Worm (Caenorhabditis elegans): ENCODE measurements around the gene dpy-23.

dpy-23 gene

DNA sequence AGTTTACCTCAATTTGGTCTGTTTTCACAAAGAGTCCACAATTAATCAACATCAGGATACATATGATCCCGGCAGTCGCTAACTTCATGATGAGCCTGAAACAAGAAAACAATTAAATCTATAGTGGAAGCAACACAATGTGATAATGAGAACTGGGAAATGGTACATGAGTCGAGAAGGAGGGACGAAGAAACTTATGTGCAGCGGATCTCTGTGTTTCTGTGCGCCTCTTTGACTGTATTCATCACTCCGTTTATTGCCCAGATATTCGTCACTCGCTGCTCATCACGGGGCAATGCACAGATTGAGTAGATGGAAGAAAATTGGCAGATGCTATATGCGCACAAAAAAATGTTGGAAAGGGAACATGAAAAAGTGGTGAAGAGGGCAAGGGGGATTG, 22.9 kb upstream of the dpy-23 start, which contains the start of gene R160.3:
TSS of gene R160.3 (minus strand) at position 101 of the 400 bp plus-strand sequence.
- TF ChIP-seq dmd-4 (tag; optimal IDR thresholded peaks at IDR 0.05; ENCODE audit: borderline replicate concordance), result no peak
- TF ChIP-seq ceh-24 (tag; optimal IDR thresholded peaks at IDR 0.05), result no peak
- TF ChIP-seq sdc-2 (tag; optimal IDR thresholded peaks at IDR 0.05), result no peak
- TF ChIP-seq ttx-3 (tag; optimal IDR thresholded peaks at IDR 0.05), result no peak
- TF ChIP-seq mec-3 (tag; optimal IDR thresholded peaks at IDR 0.05; ENCODE audit: borderline replicate concordance), result no peak
- no peak for TF ChIP-seq C38D4.7 (GFP tag; optimal IDR thresholded peaks at IDR 0.05)

DNA sequence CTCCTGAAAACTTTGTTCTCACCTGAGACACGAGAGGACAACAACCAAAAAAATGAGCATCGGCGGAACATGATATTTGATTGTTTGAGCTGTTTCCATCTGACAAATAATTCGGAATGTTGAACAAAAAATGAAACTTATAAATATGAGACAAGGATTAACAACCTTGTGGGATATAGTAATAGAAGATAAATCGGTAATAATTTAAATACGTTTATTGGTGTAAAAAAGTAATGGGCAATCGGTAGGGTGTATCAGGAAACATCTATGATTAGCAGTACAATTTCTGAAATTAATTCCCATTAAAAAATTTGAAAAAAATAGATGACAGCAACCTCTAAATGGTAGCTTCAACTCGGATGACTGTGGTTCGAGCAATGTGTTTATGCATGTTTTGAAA, 21.7 kb upstream of the dpy-23 start, which contains the start of gene R160.10:
TSS of gene R160.10 (minus strand) at position 101 of the 400 bp plus-strand sequence.
- TF ChIP-seq che-1 (tag; optimal IDR thresholded peaks at IDR 0.05) (no peak), ceh-18 (tag; optimal IDR thresholded peaks at IDR 0.05) (no peak), ceh-6 (GFP tag; optimal IDR thresholded peaks at IDR 0.05) (no peak), hlh-13 (GFP tag; optimal IDR thresholded peaks at IDR 0.05) (no peak), ceh-48 (tag; optimal IDR thresholded peaks at IDR 0.05) (no peak), nhr-232 (tag; optimal IDR thresholded peaks at IDR 0.05) (no peak), unc-3 (GFP tag; conservative IDR thresholded peaks at IDR 0.05) (no peak), unc-3 (tag; optimal IDR thresholded peaks at IDR 0.05) (no peak), fax-1 (tag; optimal IDR thresholded peaks at IDR 0.05) (no peak), elt-2 (tag; optimal IDR thresholded peaks at IDR 0.05) (no peak), odd-2 (tag; optimal IDR thresholded peaks at IDR 0.05) (no peak), sdc-2 (tag; optimal IDR thresholded peaks at IDR 0.05) (no peak), pros-1 (tag; optimal IDR thresholded peaks at IDR 0.05) (no peak), unc-55 (GFP tag; optimal IDR thresholded peaks at IDR 0.05) (no peak)

DNA sequence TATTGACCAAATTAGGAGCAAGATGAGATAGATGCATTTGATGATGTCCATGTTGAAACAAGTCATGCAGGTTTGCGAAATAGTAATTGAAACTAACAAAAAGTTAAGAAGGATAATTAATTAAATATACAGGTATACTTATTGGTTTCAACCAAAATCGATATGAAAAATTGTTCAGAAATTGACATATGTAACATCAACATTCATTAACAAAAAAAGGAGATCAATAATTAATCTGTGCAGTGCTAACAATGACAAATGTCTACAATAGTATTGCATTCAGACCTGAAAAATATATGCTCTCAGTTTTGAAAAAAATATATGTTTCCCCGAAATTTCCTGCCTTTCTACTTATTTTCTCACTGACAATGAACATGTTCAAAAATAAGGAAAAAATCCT, 20.4 kb upstream of the dpy-23 start, which contains the start of gene R160.4:
TSS of gene R160.4 (minus strand) at position 101 of the 400 bp plus-strand sequence.
- no peak for TF ChIP-seq ama-1 (optimal IDR thresholded peaks at IDR 0.05)
- TF ChIP-seq ceh-24 (tag; optimal IDR thresholded peaks at IDR 0.05), result no peak
- TF ChIP-seq sox-2 (GFP tag; IDR thresholded peaks at IDR 0.05), result no peak
- TF ChIP-seq ets-4 (tag; optimal IDR thresholded peaks at IDR 0.05), result no peak
- TF ChIP-seq ceh-30 (tag; optimal IDR thresholded peaks at IDR 0.05), result no peak
- TF ChIP-seq gmeb-2 (tag; optimal IDR thresholded peaks at IDR 0.05), result no peak
- TF ChIP-seq hlh-13 (GFP tag; optimal IDR thresholded peaks at IDR 0.05), result no peak

DNA sequence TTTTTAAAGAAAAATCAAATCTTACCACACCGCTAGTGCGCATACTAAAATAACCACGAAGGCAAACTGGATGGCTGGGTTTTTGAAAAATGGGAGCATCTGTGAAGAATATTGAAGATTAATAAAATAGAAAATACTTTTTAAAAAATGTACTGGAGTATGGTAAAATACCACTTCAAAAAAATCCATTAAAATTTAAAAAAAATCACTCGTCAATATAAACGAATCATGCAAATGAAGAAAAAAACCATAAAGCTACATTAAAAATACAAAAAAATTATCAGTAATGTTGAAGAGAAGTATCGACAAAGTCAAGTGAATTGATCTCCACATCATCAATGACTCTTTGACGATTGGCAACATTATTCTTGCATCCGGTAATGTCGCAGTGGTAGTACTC, 18.4 kb upstream of the dpy-23 start, which contains the start of gene R160.5:
TSS of gene R160.5 (minus strand) at position 101 of the 400 bp plus-strand sequence.
- no peak for TF ChIP-seq npax-4 (tag; optimal IDR thresholded peaks at IDR 0.05)
- TF ChIP-seq ceh-24 (tag; optimal IDR thresholded peaks at IDR 0.05), result no peak
- TF ChIP-seq C08G9.2 (tag; optimal IDR thresholded peaks at IDR 0.05), result no peak
- no peak for TF ChIP-seq ref-2 (tag; optimal IDR thresholded peaks at IDR 0.05)
- TF ChIP-seq hlh-30 (tag; optimal IDR thresholded peaks at IDR 0.05; ENCODE audit: insufficient read depth), result no peak
- TF ChIP-seq nfya-1 (tag; optimal IDR thresholded peaks at IDR 0.05), result no peak
- TF ChIP-seq Y22D7AL.16 (tag; optimal IDR thresholded peaks at IDR 0.05), result no peak
- no peak for TF ChIP-seq rnt-1 (tag; optimal IDR thresholded peaks at IDR 0.05)
- TF ChIP-seq eyg-1 (tag; optimal IDR thresholded peaks at IDR 0.05), result no peak
- no peak for TF ChIP-seq ttx-3 (tag; optimal IDR thresholded peaks at IDR 0.05)
- TF ChIP-seq K02D7.2 (tag; optimal IDR thresholded peaks at IDR 0.05), result no peak
- TF ChIP-seq fax-1 (tag; optimal IDR thresholded peaks at IDR 0.05), result no peak
- no peak for TF ChIP-seq tbx-7 (tag; optimal IDR thresholded peaks at IDR 0.05)
- no peak for TF ChIP-seq odd-2 (tag; optimal IDR thresholded peaks at IDR 0.05)

DNA sequence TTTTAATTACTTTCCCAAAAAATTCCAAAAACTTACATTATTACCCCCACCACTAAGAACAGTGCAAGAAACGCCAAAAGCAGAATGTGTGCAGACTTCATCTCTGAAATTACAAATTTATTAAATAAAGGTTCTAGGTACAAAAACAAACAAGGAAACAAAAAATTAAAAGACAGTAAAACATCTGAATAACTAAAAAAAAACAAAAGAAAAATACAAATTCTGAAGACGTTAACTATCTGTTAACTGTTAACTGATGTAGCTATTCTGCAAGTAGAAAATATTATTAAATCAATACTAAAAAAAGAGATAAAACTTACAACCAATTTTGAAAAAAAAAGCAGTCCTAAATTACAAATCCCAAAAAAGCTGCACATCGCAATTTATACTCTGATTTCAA, 17.7 kb upstream of the dpy-23 start, which contains the start of gene R160.13:
TSS of gene R160.13 (minus strand) at position 101 of the 400 bp plus-strand sequence.
- no peak for TF ChIP-seq unc-55 (GFP tag; optimal IDR thresholded peaks at IDR 0.05)
- TF ChIP-seq Y22D7AL.16 (tag; optimal IDR thresholded peaks at IDR 0.05), result no peak

Measured in whole organism, late embryonic.